Fruit fly (Drosophila melanogaster) whole organism: ENCODE results near the gene CG7379.

Experiments used
- CG8478 ChIP-seq: fragments of >200 bp; optimal IDR thresholded peaks from 2 replicates; lab custom pipeline; 2018; ENCODE audit warnings: inconsistent platforms
- Dll ChIP-seq: fragments of >200 bp; optimal IDR thresholded peaks from 2 replicates; lab custom pipeline; 2017
- pan ChIP-seq: fragments of >200 bp; optimal IDR thresholded peaks from 2 replicates; lab custom pipeline; 2017
- usp ChIP-seq: fragments of >200 bp; optimal IDR thresholded peaks from 2 replicates; lab custom pipeline; 2017; ENCODE audit warnings: missing biosample characterization, missing genetic modification characterization, mixed read lengths

dm6 chr3R:17811707-17812099, 13.6 kb upstream of the CG7379 start:
- TF ChIP-seq pan (lab: Kevin White, UChicago) (no peak), usp (no peak), Dll (lab: Kevin White, UChicago) (no peak), CG8478 (lab: Kevin White, UChicago) (no peak)
